Worm (Caenorhabditis elegans): ENCODE measurements around the gene polg-1.
"Not testable (repeated sequence)": the region's sequence is repeated elsewhere in the genome, so short reads cannot be mapped to it uniquely, and the experiment has no call there.

Gene polg-1

DNA sequence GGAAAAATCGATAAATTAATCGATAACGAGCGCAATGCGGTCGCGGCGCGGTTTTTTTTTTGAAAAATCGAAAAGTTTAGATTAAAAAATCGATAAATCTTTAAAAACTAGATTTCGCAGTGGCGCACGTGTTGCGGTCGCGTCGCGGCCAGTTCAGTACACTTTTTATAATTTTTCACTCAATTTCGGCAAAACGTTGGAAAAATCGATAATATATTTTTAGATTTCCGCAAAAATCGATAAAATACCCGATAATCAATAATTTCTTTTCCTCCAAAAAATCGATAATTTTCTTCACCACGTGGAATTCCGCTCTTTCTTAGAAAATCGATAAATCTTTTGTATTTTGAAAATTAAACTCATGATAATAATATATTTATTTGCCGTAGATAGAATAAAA is 23.2 kb downstream of the polg-1 start:
- TF ChIP-seq efl-1 (optimal IDR thresholded peaks at IDR 0.05) (no peak), efl-1 (GFP tag; optimal IDR thresholded peaks at IDR 0.05 in 1 of 2) (peak in 1 of 2 experiments; percentile 32), skn-1 (tag; optimal IDR thresholded peaks at IDR 0.05) (no peak)

DNA sequence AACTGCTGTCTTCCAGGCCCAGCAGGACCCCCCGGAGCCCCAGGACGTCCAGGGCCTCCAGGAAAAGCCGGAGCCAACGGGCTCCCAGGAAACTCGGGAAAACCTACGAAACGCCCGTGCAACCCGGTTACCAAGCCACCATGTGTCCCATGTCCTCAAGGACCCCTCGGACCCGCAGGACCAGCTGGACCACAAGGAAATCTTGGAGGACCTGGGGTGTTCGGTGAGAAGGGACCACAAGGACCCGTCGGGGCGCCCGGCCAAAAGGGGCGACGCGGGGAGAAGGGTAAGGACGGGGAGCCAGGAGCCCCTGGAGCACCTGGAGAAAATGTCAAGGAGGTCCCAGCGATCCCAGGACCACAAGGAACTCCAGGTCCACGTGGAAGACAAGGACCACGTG is 24.4 kb downstream of the polg-1 start:
- TF ChIP-seq hpl-2 (GFP tag; optimal IDR thresholded peaks at IDR 0.05) (no peak), unc-62 (GFP tag; optimal IDR thresholded peaks at IDR 0.05) (no peak)

DNA sequence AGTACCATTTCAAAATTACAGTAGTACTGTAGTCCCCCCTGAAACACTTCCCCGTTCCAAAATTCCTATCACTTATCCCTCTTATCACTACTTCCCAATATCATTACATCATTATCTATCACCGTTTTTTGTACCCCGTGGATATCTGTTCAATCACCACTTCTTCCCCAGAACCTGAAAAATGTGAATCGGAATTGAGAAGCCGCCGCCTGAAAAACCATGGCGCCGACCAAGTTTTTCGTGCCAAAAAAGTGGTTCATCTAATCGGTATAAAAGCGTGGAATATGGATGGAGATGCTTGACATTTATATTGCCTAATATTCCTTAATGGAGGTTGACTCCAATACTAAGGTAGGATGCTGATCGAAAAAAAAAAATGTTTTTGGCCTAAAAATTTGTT is 27.5 kb downstream of the polg-1 start, which contains the start of gene rol-1:
Gene rol-1 (plus strand): TSS at position 301 of the 400 bp plus-strand sequence.
- TF ChIP-seq snpc-4 (tag; optimal IDR thresholded peaks at IDR 0.05): no peak
- TF ChIP-seq snu-23 (GFP tag; optimal IDR thresholded peaks at IDR 0.05): no peak
- TF ChIP-seq swsn-7 (tag; optimal IDR thresholded peaks at IDR 0.05): no peak
- TF ChIP-seq egl-27 (tag; optimal IDR thresholded peaks at IDR 0.05): no peak
- no peak for TF ChIP-seq grh-1 (GFP tag; IDR thresholded peaks at IDR 0.05)
- TF ChIP-seq ceh-88 (GFP tag; IDR thresholded peaks at IDR 0.05): no peak
- no peak for TF ChIP-seq Y116A8C.19 (tag; optimal IDR thresholded peaks at IDR 0.05; ENCODE audit: borderline replicate concordance)
- no peak for TF ChIP-seq jun-1 (tag; optimal IDR thresholded peaks at IDR 0.05)
- no peak for TF ChIP-seq egl-13 (tag; optimal IDR thresholded peaks at IDR 0.05)
- no peak for TF ChIP-seq nhr-77 (tag; optimal IDR thresholded peaks at IDR 0.05)
- no peak for TF ChIP-seq sptf-1 (tag; optimal IDR thresholded peaks at IDR 0.05)

DNA sequence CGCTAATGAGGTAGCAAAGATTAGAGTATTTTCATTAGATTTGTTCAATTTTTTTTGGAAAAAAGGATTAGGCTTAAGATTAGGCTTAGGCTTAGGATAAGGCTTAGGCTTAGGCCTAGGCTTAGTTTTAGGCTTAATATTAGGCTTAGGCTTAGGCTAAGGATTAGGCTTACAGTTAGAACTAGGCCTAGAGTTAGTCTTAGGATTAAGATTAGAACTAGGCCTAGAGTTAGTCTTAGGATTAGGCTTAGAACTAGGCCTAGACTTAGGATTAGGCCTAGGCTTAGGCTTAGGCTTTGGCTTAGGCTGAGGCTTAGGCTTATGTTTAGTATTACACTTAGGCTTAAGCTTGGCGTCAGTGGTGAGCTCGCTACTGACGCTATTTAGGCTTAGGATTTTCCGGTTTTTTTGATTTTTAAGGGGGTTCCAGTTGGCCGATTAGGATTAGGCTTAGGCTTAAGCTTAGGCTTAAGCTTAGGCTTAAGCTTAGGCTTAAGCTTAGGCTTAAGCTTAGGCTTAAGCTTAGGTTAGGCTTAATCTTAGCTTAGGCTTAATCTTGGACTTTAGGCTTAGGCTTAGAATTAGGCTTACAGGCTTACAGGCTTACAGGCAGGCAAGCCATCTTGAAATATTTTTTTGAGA is 30.2 kb downstream of the polg-1 start:
- TF ChIP-seq fos-1 (tag; optimal IDR thresholded peaks at IDR 0.05) (no peak), nhr-90 (tag; optimal IDR thresholded peaks at IDR 0.05; ENCODE audit: poor library complexity) (no peak), isw-1 (GFP tag; IDR thresholded peaks at IDR 0.05) (no peak), ceh-90 (tag; optimal IDR thresholded peaks at IDR 0.05) (no peak), ces-1 (GFP tag; optimal IDR thresholded peaks at IDR 0.05) (no peak), blmp-1 (tag; optimal IDR thresholded peaks at IDR 0.05) (no peak), ztf-4 (tag; optimal IDR thresholded peaks at IDR 0.05) (no peak), skn-1 (tag; optimal IDR thresholded peaks at IDR 0.05) (no peak), fkh-10 (GFP tag; optimal IDR thresholded peaks at IDR 0.05) (no peak), F16B12.6 (tag; optimal IDR thresholded peaks at IDR 0.05) (no peak), mep-1 (tag; optimal IDR thresholded peaks at IDR 0.05) (no peak), ceh-63 (GFP tag; optimal IDR thresholded peaks at IDR 0.05) (no peak), lin-15B (tag; optimal IDR thresholded peaks at IDR 0.05) (no peak)

DNA sequence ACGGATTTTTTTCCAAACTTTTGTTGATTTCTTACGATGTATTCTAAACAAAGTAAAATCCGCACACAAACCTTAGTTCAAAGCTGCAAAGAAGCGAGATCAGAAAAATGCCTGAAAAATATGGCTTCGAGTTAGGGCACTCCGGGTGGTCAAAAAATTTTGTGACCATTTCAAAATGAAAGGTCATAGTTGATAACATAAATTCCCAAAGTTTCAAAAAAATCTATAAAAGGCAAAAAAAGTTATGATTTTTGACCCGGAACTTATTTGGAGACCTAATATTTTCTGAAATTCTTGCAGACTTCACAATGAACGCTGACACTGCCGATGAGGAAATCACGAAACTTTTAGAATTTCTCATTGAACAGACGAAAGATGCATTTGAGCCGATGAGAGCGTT is 35.2 kb downstream of the polg-1 start, which contains the start of gene Y57A10A.8:
Gene Y57A10A.8 (plus strand): TSS at position 301 of the 400 bp plus-strand sequence.
- not testable (repeated sequence) for TF ChIP-seq lin-14 (GFP tag; optimal IDR thresholded peaks at IDR 0.05); nhr-71 (tag; optimal IDR thresholded peaks at IDR 0.05); ztf-11 (tag; optimal IDR thresholded peaks at IDR 0.05)

DNA sequence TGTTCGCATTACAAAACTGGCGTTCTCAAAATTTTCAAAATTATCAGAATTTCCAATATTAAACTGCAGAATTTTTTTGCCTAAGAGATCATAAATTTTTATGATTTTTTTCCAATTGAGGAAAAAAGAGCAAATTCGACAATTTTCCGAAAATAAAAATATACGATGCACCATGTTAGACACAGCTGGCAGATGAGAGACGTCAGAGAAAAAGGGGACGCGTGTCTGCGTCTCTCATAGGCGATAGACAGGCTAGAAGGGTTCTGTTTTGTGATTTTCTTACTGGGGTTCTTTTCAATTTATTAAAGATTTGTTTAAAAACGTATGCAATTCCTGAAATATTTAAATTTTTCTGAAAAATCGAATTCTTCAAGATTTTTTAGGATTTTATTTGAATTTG is 36.8 kb downstream of the polg-1 start:
- TF ChIP-seq lin-15B (tag; optimal IDR thresholded peaks at IDR 0.05): peak; percentile 3
- no peak for TF ChIP-seq unc-30 (tag; optimal IDR thresholded peaks at IDR 0.05)
- TF ChIP-seq unc-130 (tag; optimal IDR thresholded peaks at IDR 0.05): no peak
- no peak for TF ChIP-seq ets-5 (GFP tag; IDR thresholded peaks at IDR 0.05)
- no peak for TF ChIP-seq skn-1 (tag; optimal IDR thresholded peaks at IDR 0.05)
- TF ChIP-seq ztf-11 (tag; optimal IDR thresholded peaks at IDR 0.05): no peak
- TF ChIP-seq mep-1 (tag; optimal IDR thresholded peaks at IDR 0.05): no peak
- TF ChIP-seq vab-15 (tag; optimal IDR thresholded peaks at IDR 0.05): no peak
- TF ChIP-seq lin-35 (GFP tag; optimal IDR thresholded peaks at IDR 0.05): peak; percentile 8 to 45
- TF ChIP-seq nhr-90 (tag; optimal IDR thresholded peaks at IDR 0.05; ENCODE audit: poor library complexity): no peak
- no peak for TF ChIP-seq sox-4 (tag; optimal IDR thresholded peaks at IDR 0.05)
- no peak for TF ChIP-seq nhr-77 (tag; optimal IDR thresholded peaks at IDR 0.05)
- TF ChIP-seq rnt-1 (tag; optimal IDR thresholded peaks at IDR 0.05): no peak
- no peak for TF ChIP-seq sup-37 (GFP tag; optimal IDR thresholded peaks at IDR 0.05)
- TF ChIP-seq F16B12.6 (tag; optimal IDR thresholded peaks at IDR 0.05): peak; percentile 5
- TF ChIP-seq efl-1 (optimal IDR thresholded peaks at IDR 0.05): peak; percentile 60 to 67
- peak in 1 of 2 experiments; percentile 33 for TF ChIP-seq efl-1 (GFP tag; optimal IDR thresholded peaks at IDR 0.05 in 1 of 2)
- no peak for TF ChIP-seq nhr-85 (tag)
- TF ChIP-seq grh-1 (GFP tag; IDR thresholded peaks at IDR 0.05): no peak
- TF ChIP-seq hlh-4 (tag; optimal IDR thresholded peaks at IDR 0.05): no peak
- peak in 2 of 3 experiments; percentile 2 to 13 for TF ChIP-seq dpl-1 (GFP tag; optimal IDR thresholded peaks at IDR 0.05)
- TF ChIP-seq nhr-71 (tag; optimal IDR thresholded peaks at IDR 0.05): no peak
- no peak for TF ChIP-seq xbp-1 (tag; optimal IDR thresholded peaks at IDR 0.05)
